Worm (Caenorhabditis elegans) whole organism, late embryonic: ENCODE data around the gene C26H9A.3.

Experiments used
- C08G9.2 ChIP-seq: sonication (generic microtip); optimal IDR thresholded peaks from 2 replicates; lab custom pipeline; 2016; ENCODE audit warnings: mild to moderate bottlenecking, missing genetic modification characterization, moderate library complexity, missing compliant biosample characterization
- K09A11.1 ChIP-seq: sonication (generic microtip); optimal IDR thresholded peaks from 2 replicates; lab custom pipeline; 2017; ENCODE audit warnings: antibody characterized with exemption, mild to moderate bottlenecking, missing genetic modification characterization, missing compliant biosample characterization; ENCODE audit not compliant: insufficient read depth
- Y22D7AL.16 ChIP-seq: sonication (generic microtip); optimal IDR thresholded peaks from 2 replicates; lab custom pipeline; 2016; ENCODE audit warnings: missing genetic modification characterization, missing compliant biosample characterization
- fkh-10 ChIP-seq: fragments of 150-350 bp; optimal IDR thresholded peaks from 2 replicates; lab custom pipeline; 2014; ENCODE audit warnings: missing biosample characterization, missing genetic modification reagents, missing genetic modification characterization
- lin-11 ChIP-seq: fragments of 200-800 bp; sonication (Bioruptor generic); optimal IDR thresholded peaks from 2 replicates; lab custom pipeline; 2018; ENCODE audit warnings: mild to moderate bottlenecking, missing genetic modification characterization, missing compliant biosample characterization
- npax-4 ChIP-seq: sonication (generic microtip); optimal IDR thresholded peaks from 2 replicates; lab custom pipeline; 2016; ENCODE audit warnings: missing genetic modification characterization, missing compliant biosample characterization
- pag-3 ChIP-seq: sonication (generic microtip); optimal IDR thresholded peaks from 2 replicates; lab custom pipeline; 2016; ENCODE audit warnings: missing compliant biosample characterization, missing genetic modification characterization, borderline replicate concordance
- pha-4 ChIP-seq: fragments of 150-350 bp; optimal IDR thresholded peaks from 2 replicates; lab custom pipeline; 2018; ENCODE audit warnings: missing biosample characterization, missing genetic modification reagents, missing genetic modification characterization
- pqm-1 ChIP-seq: sonication (generic microtip); optimal IDR thresholded peaks from 2 replicates; lab custom pipeline; 2016; ENCODE audit warnings: missing genetic modification characterization, missing compliant biosample characterization
- unc-3 ChIP-seq, 2 experiments: fragments of 200-800 bp in 1 of 2; sonication (Bioruptor generic) in 1 of 2; sonication (generic microtip) in 1 of 2; conservative IDR thresholded peaks in 1 of 2; optimal IDR thresholded peaks in 1 of 2; 2 replicates each; pipeline versions ENCODE4 v1.3.6 to Lab custom; 2016 to 2022; ENCODE audit warnings: missing compliant biosample characterization in 2 of 2, missing genetic modification characterization in 2 of 2, missing genetic modification reagents in 1 of 2

DNA sequence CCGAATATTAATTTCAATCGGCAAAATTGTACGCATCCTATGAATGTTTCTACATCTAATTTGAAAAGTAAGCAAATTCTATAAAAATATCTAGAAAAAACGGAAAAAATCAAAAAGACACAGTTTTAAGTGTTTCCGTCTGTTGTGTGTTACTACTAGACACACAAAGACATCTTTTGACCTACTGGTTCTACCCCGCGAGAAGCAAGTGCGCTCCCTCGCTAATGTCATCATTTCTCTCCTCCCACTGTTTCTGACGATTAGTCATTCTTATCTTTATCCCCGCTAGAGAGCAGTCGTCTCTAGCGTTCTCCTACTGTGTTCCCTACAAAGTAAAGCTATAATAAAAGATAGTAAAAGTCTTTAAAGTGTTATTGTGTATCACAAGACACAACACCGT, 21.3 kb downstream of the C26H9A.3 start:
- TF ChIP-seq pag-3 (tag; lab: Kevin White, UChicago) (no peak), C08G9.2 (no peak), fkh-10 (no peak), K09A11.1 (tag; lab: Kevin White, UChicago) (no peak), pha-4 (tag; lab: Kevin White, UChicago) (no peak), Y22D7AL.16 (tag; lab: Kevin White, UChicago) (no peak), unc-3 (GFP tag; conservative IDR thresholded peaks at IDR 0.05; lab: Robert Waterston, UW) (no peak), unc-3 (tag; optimal IDR thresholded peaks at IDR 0.05; lab: Kevin White, UChicago) (no peak), npax-4 (tag; lab: Kevin White, UChicago) (no peak), lin-11 (no peak), pqm-1 (tag; lab: Kevin White, UChicago) (no peak)
